Fruit fly (Drosophila melanogaster): Measurements from ENCODE around the gene kst.
A peak's percentile ranks its signal among the peaks of the same experiment; 100 is the strongest.

Gene kst

DNA sequence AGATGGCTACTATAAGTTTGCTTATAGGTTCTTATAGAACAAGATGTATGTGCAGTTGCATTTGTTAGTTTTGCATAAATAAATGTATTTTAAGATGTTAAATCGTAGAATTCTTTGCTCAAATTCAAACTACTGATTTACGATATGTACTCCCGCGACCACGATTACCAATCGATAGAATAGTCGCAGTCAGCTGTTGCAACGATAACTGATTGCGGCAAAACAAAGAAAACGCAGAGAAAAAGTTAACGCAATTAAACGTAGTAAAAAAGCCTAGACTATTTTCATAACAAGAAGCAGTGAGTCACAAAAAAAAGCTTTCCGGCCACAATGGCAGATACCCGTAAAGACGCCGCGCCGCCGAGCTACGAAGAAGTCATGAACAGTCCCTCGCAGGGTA lies 39.9 kb downstream of the kst start, which contains the start of gene CG12012 (continued):
- TF ChIP-seq CG11093 (GFP tag; IDR thresholded peaks at IDR 0.05): no peak
- TF ChIP-seq PHDP (tag; optimal IDR thresholded peaks at IDR 0.05): no peak
- TF ChIP-seq salm (tag; optimal IDR thresholded peaks at IDR 0.05): no peak
- peak; percentile 85 for TF ChIP-seq E2f2 (GFP tag; IDR thresholded peaks at IDR 0.05)
- TF ChIP-seq Fer2 (tag; optimal IDR thresholded peaks at IDR 0.05): no peak
- TF ChIP-seq dati (GFP tag; IDR thresholded peaks at IDR 0.05): no peak
- no peak for TF ChIP-seq pita (GFP tag; optimal IDR thresholded peaks at IDR 0.05)
- TF ChIP-seq ftz-f1 (GFP tag; optimal IDR thresholded peaks at IDR 0.05): no peak
- no peak for TF ChIP-seq CG10543 (GFP tag; optimal IDR thresholded peaks at IDR 0.05)
- TF ChIP-seq chm (GFP tag; IDR thresholded peaks at IDR 0.05): no peak
- no peak for TF ChIP-seq jumu (GFP tag; optimal IDR thresholded peaks at IDR 0.05)
- no peak for TF ChIP-seq CG10147 (GFP tag; optimal IDR thresholded peaks at IDR 0.05)
- no peak for TF ChIP-seq chif (GFP tag; optimal IDR thresholded peaks at IDR 0.05)
- TF ChIP-seq CG2712 (tag; optimal IDR thresholded peaks at IDR 0.05): no peak
- TF ChIP-seq Lim3 (GFP tag; IDR thresholded peaks at IDR 0.05): no peak
- TF ChIP-seq kay (GFP tag; optimal IDR thresholded peaks at IDR 0.05): no peak
- TF ChIP-seq ara (GFP tag; IDR thresholded peaks at IDR 0.05): no peak
- TF ChIP-seq CG30431 (GFP tag; optimal IDR thresholded peaks at IDR 0.05): no peak
- no peak for TF ChIP-seq CG10654 (GFP tag; optimal IDR thresholded peaks at IDR 0.05)
- TF ChIP-seq fru (optimal IDR thresholded peaks at IDR 0.05): no peak
- no peak for TF ChIP-seq repo (GFP tag; optimal IDR thresholded peaks at IDR 0.05)
- TF ChIP-seq MTF-1 (GFP tag; optimal IDR thresholded peaks at IDR 0.05; ENCODE audit: borderline replicate concordance): no peak
- TF ChIP-seq Sox100B (GFP tag; optimal IDR thresholded peaks at IDR 0.05): no peak
- TF ChIP-seq her (GFP tag; optimal IDR thresholded peaks at IDR 0.05): no peak
- no peak for TF ChIP-seq HmgD (GFP tag; optimal IDR thresholded peaks at IDR 0.05)
- TF ChIP-seq dan (GFP tag; IDR thresholded peaks at IDR 0.05): no peak
- peak; percentile 38; the same call in 1 of the 3 replicates for TF ChIP-seq Doc3 (GFP tag; IDR thresholded peaks at IDR 0.05; ENCODE audit: partially characterized antibody)
- no peak for TF ChIP-seq ssp (GFP tag; IDR thresholded peaks at IDR 0.05)
- no peak for TF ChIP-seq Dad (GFP tag; optimal IDR thresholded peaks at IDR 0.05)
- no peak for TF ChIP-seq slou (GFP tag; optimal IDR thresholded peaks at IDR 0.05)
- peak; percentile 47 for TF ChIP-seq Neu2 (GFP tag; optimal IDR thresholded peaks at IDR 0.05; ENCODE audit: borderline replicate concordance)
- TF ChIP-seq Bteb2 (GFP tag; optimal IDR thresholded peaks at IDR 0.05): no peak

- TF ChIP-seq grau (tag; optimal IDR thresholded peaks at IDR 0.05) (peak; percentile 54), Drgx (GFP tag; IDR thresholded peaks at IDR 0.05) (no peak), CG10321 (GFP tag; IDR thresholded peaks at IDR 0.05) (no peak), CG13624 (GFP tag; optimal IDR thresholded peaks at IDR 0.05) (no peak), Doc2 (GFP tag; IDR thresholded peaks at IDR 0.05) (no peak), CG17829 (tag; optimal IDR thresholded peaks at IDR 0.05) (no peak), vnd (GFP tag; IDR thresholded peaks at IDR 0.05; ENCODE audit: partially characterized antibody) (no peak), az2 (GFP tag; optimal IDR thresholded peaks at IDR 0.05) (no peak), CG8478 (optimal IDR thresholded peaks at IDR 0.05) (no peak), Med (GFP tag) (peak; percentile 52)
These were observed 40.7 kb downstream of the kst start for dm6 chr3L:3377247-3377964.
